Worm (Caenorhabditis elegans) whole organism, L4 larva: Measurements from ENCODE around the gene ZK1128.1.

ENCODE experiments used
- T26A8.4 ChIP-seq: fragments of 200-800 bp; sonication (Bioruptor generic); IDR thresholded peaks from 2 replicates; pipeline ENCODE4 v1.3.6; 2022; ENCODE audit warnings: missing genetic modification characterization, missing compliant biosample characterization
- ZK337.2 ChIP-seq: fragments of 200-800 bp; sonication (Bioruptor generic); IDR thresholded peaks from 2 replicates; pipeline ENCODE4 v1.3.6; 2022; ENCODE audit warnings: missing genetic modification reagents, missing genetic modification characterization, missing compliant biosample characterization
- aha-1 ChIP-seq: fragments of 150-350 bp; peaks from one replicate; lab custom pipeline; 2014; ENCODE audit warnings: missing biosample characterization, missing genetic modification characterization
- ctbp-1 ChIP-seq: fragments of 200-800 bp; sonication (Bioruptor generic); IDR thresholded peaks from 2 replicates; pipeline ENCODE4 v1.3.6; 2022; ENCODE audit warnings: missing genetic modification reagents, missing genetic modification characterization, missing compliant biosample characterization
- daf-16 ChIP-seq, 3 experiments: sonication (generic microtip); optimal IDR thresholded peaks; 2 replicates each; lab custom pipeline; 2016 to 2017; ENCODE audit warnings: missing genetic modification characterization in 3 of 3, missing genetic modification reagents in 3 of 3, mild to moderate bottlenecking in 2 of 3, missing compliant biosample characterization in 2 of 3, missing biosample characterization in 1 of 3, moderate library complexity in 1 of 3
- dmd-9 ChIP-seq: fragments of 200-800 bp; sonication (Bioruptor generic); IDR thresholded peaks from 2 replicates; pipeline ENCODE4 v1.3.6; 2022; ENCODE audit warnings: missing genetic modification reagents, missing genetic modification characterization, missing compliant biosample characterization
- egl-43 ChIP-seq: fragments of 200-800 bp; sonication (Bioruptor generic); IDR thresholded peaks from 2 replicates; pipeline ENCODE4 v1.3.6; 2022; ENCODE audit warnings: missing genetic modification reagents, missing genetic modification characterization, missing compliant biosample characterization
- fkh-10 ChIP-seq: fragments of 150-350 bp; optimal IDR thresholded peaks from 2 replicates; lab custom pipeline; 2014; ENCODE audit warnings: missing biosample characterization, missing genetic modification reagents, missing genetic modification characterization
- hif-1 ChIP-seq, 2 experiments: sonication (generic microtip); optimal IDR thresholded peaks; 2 replicates each; lab custom pipeline; 2016 to 2017; ENCODE audit warnings: missing compliant biosample characterization in 2 of 2, missing genetic modification characterization in 2 of 2, missing genetic modification reagents in 2 of 2, missing genotype in 2 of 2, mild to moderate bottlenecking in 1 of 2
- hlh-11 ChIP-seq: fragments of 200-800 bp; sonication (Bioruptor generic); optimal IDR thresholded peaks from 2 replicates; lab custom pipeline; 2018; ENCODE audit warnings: mild to moderate bottlenecking, missing genetic modification characterization, missing compliant biosample characterization
- lin-29 ChIP-seq: fragments of 200-800 bp; sonication (Bioruptor generic); IDR thresholded peaks from 2 replicates; pipeline ENCODE4 v1.3.6; 2022; ENCODE audit warnings: missing genetic modification reagents, missing genetic modification characterization, missing compliant biosample characterization
- lin-39 ChIP-seq: fragments of 150-350 bp; optimal IDR thresholded peaks from 2 replicates; lab custom pipeline; 2014; ENCODE audit warnings: missing biosample characterization, missing genetic modification reagents, missing genetic modification characterization
- lsy-2 ChIP-seq, 2 experiments: fragments of 150-350 bp in 1 of 2; sonication (generic microtip) in 1 of 2; optimal IDR thresholded peaks; 2 replicates each; lab custom pipeline; 2014 to 2017; ENCODE audit warnings: missing biosample characterization in 2 of 2, missing genetic modification characterization in 2 of 2
- madf-9 ChIP-seq: fragments of 200-800 bp; sonication (Bioruptor generic); conservative IDR thresholded peaks from 2 replicates; pipeline ENCODE4 v1.3.6; 2022; ENCODE audit warnings: missing genetic modification reagents, missing genetic modification characterization, missing compliant biosample characterization
- mdl-1 ChIP-seq, 2 experiments: fragments of 150-350 bp in 1 of 2; sonication (generic microtip) in 1 of 2; optimal IDR thresholded peaks; 2 replicates each; lab custom pipeline; 2014 to 2017; ENCODE audit warnings: missing biosample characterization in 2 of 2, missing genetic modification characterization in 2 of 2
- mdt-29 ChIP-seq: fragments of 200-800 bp; sonication (Bioruptor generic); IDR thresholded peaks from 2 replicates; pipeline ENCODE4 v1.3.6; 2022; ENCODE audit warnings: missing genetic modification reagents, missing genetic modification characterization, missing compliant biosample characterization
- mes-2 ChIP-seq: sonication (generic microtip); optimal IDR thresholded peaks from 2 replicates; lab custom pipeline; 2016; ENCODE audit warnings: missing genotype, mild to moderate bottlenecking, missing genetic modification characterization, missing compliant biosample characterization; ENCODE audit not compliant: poor library complexity, severe bottlenecking
- mxl-2 ChIP-seq: fragments of 200-800 bp; sonication (Bioruptor generic); conservative IDR thresholded peaks from 2 replicates; pipeline ENCODE4 v1.3.6; 2022; ENCODE audit warnings: missing genetic modification reagents, missing genetic modification characterization, missing compliant biosample characterization
- mxl-3 ChIP-seq: fragments of 200-800 bp; sonication (Bioruptor generic); optimal IDR thresholded peaks from 2 replicates; lab custom pipeline; 2018; ENCODE audit warnings: mild to moderate bottlenecking, missing genetic modification characterization, missing compliant biosample characterization
- nhr-25 ChIP-seq: sonication (generic microtip); optimal IDR thresholded peaks from 2 replicates; lab custom pipeline; 2017; ENCODE audit warnings: missing genetic modification characterization, mild to moderate bottlenecking, missing compliant biosample characterization, antibody characterized with exemption, moderate library complexity, borderline replicate concordance; ENCODE audit not compliant: insufficient read depth
- nhr-28 ChIP-seq: fragments of 150-350 bp; optimal IDR thresholded peaks from 2 replicates; lab custom pipeline; 2014; ENCODE audit warnings: missing biosample characterization, missing genetic modification characterization
- nhr-42 ChIP-seq: fragments of 200-800 bp; sonication (Bioruptor generic); IDR thresholded peaks from 2 replicates; pipeline ENCODE4 v1.3.6; 2022; ENCODE audit warnings: missing genetic modification characterization, missing compliant biosample characterization
- nhr-48 ChIP-seq: sonication (generic microtip); optimal IDR thresholded peaks from 2 replicates; lab custom pipeline; 2016; ENCODE audit warnings: mild to moderate bottlenecking, missing genetic modification characterization, missing compliant biosample characterization
- pha-4 ChIP-seq, 2 experiments: fragments of 150-350 bp in 1 of 2; fragments of 200-800 bp in 1 of 2; sonication (Bioruptor generic) in 1 of 2; IDR thresholded peaks in 1 of 2; optimal IDR thresholded peaks in 1 of 2; 2 replicates each; pipeline versions ENCODE4 v1.3.6 to Lab custom; 2014 to 2022; ENCODE audit warnings: missing genetic modification characterization in 2 of 2, missing genetic modification reagents in 2 of 2, missing biosample characterization in 1 of 2, missing compliant biosample characterization in 1 of 2
- pqm-1 ChIP-seq: sonication (generic microtip); optimal IDR thresholded peaks from 2 replicates; lab custom pipeline; 2017; ENCODE audit warnings: missing biosample characterization, missing genetic modification characterization
- rbr-2 ChIP-seq: sonication (generic microtip); optimal IDR thresholded peaks from 2 replicates; lab custom pipeline; 2016; ENCODE audit warnings: missing genotype, missing genetic modification characterization, missing compliant biosample characterization
- saeg-2 ChIP-seq: fragments of 200-800 bp; sonication (Bioruptor generic); IDR thresholded peaks from 2 replicates; pipeline ENCODE4 v1.3.6; 2022; ENCODE audit warnings: missing genetic modification reagents, missing genetic modification characterization, missing compliant biosample characterization
- set-16 ChIP-seq: fragments of 200-800 bp; sonication (Bioruptor generic); IDR thresholded peaks from 2 replicates; pipeline ENCODE4 v1.3.6; 2022; ENCODE audit warnings: missing genetic modification reagents, missing genetic modification characterization, missing compliant biosample characterization
- spr-1 ChIP-seq: sonication (generic microtip); optimal IDR thresholded peaks from 2 replicates; lab custom pipeline; 2016; ENCODE audit warnings: mild to moderate bottlenecking, missing genetic modification characterization, missing compliant biosample characterization
- tag-97 ChIP-seq: fragments of 200-800 bp; sonication (Bioruptor generic); IDR thresholded peaks from 2 replicates; pipeline ENCODE4 v1.3.6; 2022; ENCODE audit warnings: missing genetic modification characterization, missing compliant biosample characterization
- unc-39 ChIP-seq: sonication (generic microtip); optimal IDR thresholded peaks from 2 replicates; lab custom pipeline; 2017; ENCODE audit warnings: missing biosample characterization, missing genetic modification characterization
- unc-62 ChIP-seq, 3 experiments: fragments of 150-350 bp in 1 of 3; sonication (generic microtip); optimal IDR thresholded peaks in 2 of 3; peaks in 1 of 3; 1 replicate in 1 of 3; 2 replicates in 2 of 3; lab custom pipeline; 2014 to 2017; ENCODE audit warnings: missing biosample characterization in 3 of 3, missing genetic modification characterization in 3 of 3, missing genetic modification reagents in 3 of 3, missing genotype in 1 of 3
- zfp-3 ChIP-seq: fragments of 200-800 bp; sonication (Bioruptor generic); conservative IDR thresholded peaks from 2 replicates; pipeline ENCODE4 v1.3.6; 2022; ENCODE audit warnings: missing genetic modification reagents, missing genetic modification characterization, missing compliant biosample characterization

ZK1128.1 gene

ce11 chrIII:10096525-10096972, 18.0 kb downstream of the ZK1128.1 start (continued):
- TF ChIP-seq hlh-11 (tag; lab: Kevin White, UChicago) (peak; percentile 98), unc-62 (GFP tag; optimal IDR thresholded peaks at IDR 0.05 in 1 of 2; lab: Kevin White, UChicago) (peak in 1 of 2 experiments; percentile 99), unc-62 (tag; optimal IDR thresholded peaks at IDR 0.05; lab: Kevin White, UChicago) (no peak), spr-1 (tag; lab: Kevin White, UChicago) (peak; percentile 59), hif-1 (tag; optimal IDR thresholded peaks at IDR 0.05; lab: Kevin White, UChicago) (peak in 1 of 2 experiments; percentile 77), pha-4 (GFP tag; IDR thresholded peaks at IDR 0.05; lab: Robert Waterston, UW) (peak; percentile 67), pha-4 (tag; optimal IDR thresholded peaks at IDR 0.05; lab: Kevin White, UChicago) (peak; percentile 85)

- TF ChIP-seq lsy-2 (tag; optimal IDR thresholded peaks at IDR 0.05; lab: Kevin White, UChicago), result peak in 1 of 2 experiments; percentile 57
- TF ChIP-seq tag-97, result no peak
- peak; percentile 47 for TF ChIP-seq nhr-28 (tag; lab: Kevin White, UChicago)
- TF ChIP-seq daf-16 (GFP tag; optimal IDR thresholded peaks at IDR 0.05; lab: Kevin White, UChicago), result no peak
- TF ChIP-seq daf-16 (tag; optimal IDR thresholded peaks at IDR 0.05; lab: Kevin White, UChicago), result peak; percentile 41
- TF ChIP-seq spr-1 (tag; lab: Kevin White, UChicago), result no peak
- TF ChIP-seq pqm-1, result peak; percentile 8
These were observed 19.2 kb downstream of the ZK1128.1 start for ce11 chrIII:10095377-10095776.

- TF ChIP-seq saeg-2 (GFP tag; lab: Robert Waterston, UW) (no peak), fkh-10 (no peak), hif-1 (tag; optimal IDR thresholded peaks at IDR 0.05; lab: Kevin White, UChicago) (peak in 1 of 2 experiments; percentile 9), mdl-1 (tag; optimal IDR thresholded peaks at IDR 0.05; lab: Kevin White, UChicago) (peak in 1 of 2 experiments; percentile 25), set-16 (peak; percentile 96), nhr-25 (tag; lab: Kevin White, UChicago) (peak; percentile 30), ZK337.2 (GFP tag; lab: Robert Waterston, UW) (0 out of 2 replicates have a peak, but pooled peaks have one; percentile 49), mes-2 (tag; lab: Kevin White, UChicago) (peak; percentile 36), nhr-48 (tag; lab: Kevin White, UChicago) (peak; percentile 38), ctbp-1 (GFP tag; lab: Robert Waterston, UW) (0 out of 2 replicates have a peak, but pooled peaks have one; percentile 9), zfp-3 (GFP tag; lab: Robert Waterston, UW) (0 out of 2 replicates have a peak, but pooled peaks have one; percentile 39), egl-43 (GFP tag; lab: Robert Waterston, UW) (0 out of 2 replicates have a peak, but pooled peaks have one; percentile 45), rbr-2 (tag; lab: Kevin White, UChicago) (peak; percentile 43), hlh-11 (tag; lab: Kevin White, UChicago) (peak; percentile 63), T26A8.4 (peak; percentile 35; the same call in 1 of the 2 replicates), lin-29 (no peak), unc-39 (tag; lab: Kevin White, UChicago) (no peak), mdt-29 (no peak), madf-9 (GFP tag; lab: Robert Waterston, UW) (peak; percentile 83), aha-1 (tag; lab: Kevin White, UChicago) (no peak), lin-39 (no peak), nhr-42 (no peak), mxl-2 (GFP tag; lab: Robert Waterston, UW) (no peak), pha-4 (GFP tag; IDR thresholded peaks at IDR 0.05; lab: Robert Waterston, UW) (0 out of 2 replicates have a peak, but pooled peaks have one; percentile 6), pha-4 (tag; optimal IDR thresholded peaks at IDR 0.05; lab: Kevin White, UChicago) (no peak), mxl-3 (GFP tag; lab: Kevin White, UChicago) (peak; percentile 68), dmd-9 (GFP tag; lab: Robert Waterston, UW) (no peak)
These were observed 20.0 kb downstream of the ZK1128.1 start for ce11 chrIII:10094538-10094937.
